Worm (Caenorhabditis elegans) whole organism, L4 larva: Measurements from ENCODE around the gene srv-31.

Source experiments
- F37D6.2 ChIP-seq: sonication (generic microtip); optimal IDR thresholded peaks from 2 replicates; lab custom pipeline; 2016; ENCODE audit warnings: mild to moderate bottlenecking, missing genetic modification characterization, missing compliant biosample characterization
- ZK546.5 ChIP-seq, 2 experiments: sonication (generic microtip); optimal IDR thresholded peaks; 2 replicates each; lab custom pipeline; 2017; ENCODE audit warnings: missing biosample characterization in 2 of 2, missing genetic modification characterization in 2 of 2
- ceh-44 ChIP-seq: fragments of 200-800 bp; sonication (Bioruptor generic); IDR thresholded peaks from 2 replicates; pipeline ENCODE4 v1.3.6; 2022; ENCODE audit warnings: missing genetic modification reagents, missing genetic modification characterization, missing compliant biosample characterization
- duxl-1 ChIP-seq: sonication (generic microtip); optimal IDR thresholded peaks from 2 replicates; lab custom pipeline; 2016; ENCODE audit warnings: mild to moderate bottlenecking, missing genetic modification characterization, moderate library complexity, missing compliant biosample characterization; ENCODE audit not compliant: poor library complexity
- egl-27 ChIP-seq: sonication (generic microtip); optimal IDR thresholded peaks from 3 replicates; lab custom pipeline; 2017; ENCODE audit warnings: missing biosample characterization, missing genetic modification reagents, missing genetic modification characterization
- jun-1 ChIP-seq: fragments of 150-350 bp; optimal IDR thresholded peaks from 2 replicates; lab custom pipeline; 2014; ENCODE audit warnings: missing biosample characterization, missing genetic modification reagents, missing genetic modification characterization
- pqm-1 ChIP-seq: sonication (generic microtip); optimal IDR thresholded peaks from 2 replicates; lab custom pipeline; 2017; ENCODE audit warnings: missing biosample characterization, missing genetic modification characterization
- zag-1 ChIP-seq: fragments of 150-350 bp; optimal IDR thresholded peaks from 2 replicates; lab custom pipeline; 2014; ENCODE audit warnings: missing biosample characterization, missing genetic modification characterization
- zfp-2 ChIP-seq: sonication (generic microtip); optimal IDR thresholded peaks from 2 replicates; lab custom pipeline; 2016; ENCODE audit warnings: mild to moderate bottlenecking, missing genetic modification characterization, missing compliant biosample characterization
- ztf-11 ChIP-seq: fragments of 150-350 bp; optimal IDR thresholded peaks from 2 replicates; lab custom pipeline; 2014; ENCODE audit warnings: missing biosample characterization, missing genetic modification characterization

DNA sequence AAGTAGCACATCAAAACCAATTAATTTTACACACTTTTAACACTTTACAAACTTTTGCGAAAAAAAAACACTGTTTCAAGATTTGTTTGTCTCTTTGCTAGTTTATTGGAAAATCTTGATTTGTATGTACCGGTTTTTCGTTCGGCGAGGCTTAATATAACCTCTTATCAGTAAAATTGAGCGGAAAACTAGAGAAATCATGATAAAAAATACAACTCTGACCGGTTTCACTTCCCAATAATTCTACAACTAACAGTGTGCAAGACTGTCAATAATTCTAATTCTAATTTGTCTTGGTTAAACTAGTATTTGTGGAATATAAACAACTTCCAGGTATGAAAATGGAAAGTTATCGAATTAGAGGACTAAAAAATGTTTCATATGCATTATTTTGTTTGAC, 49.9 kb downstream of the srv-31 start, which contains the start of gene C49A9.3:
- no peak for TF ChIP-seq egl-27 (tag; lab: Kevin White, UChicago)
- no peak for TF ChIP-seq F37D6.2 (tag; lab: Kevin White, UChicago)
- TF ChIP-seq jun-1 (tag; lab: Kevin White, UChicago) = no peak
- TF ChIP-seq duxl-1 (tag; lab: Kevin White, UChicago) = no peak
- no peak for TF ChIP-seq zag-1 (tag; lab: Kevin White, UChicago)
- no peak for TF ChIP-seq zfp-2 (tag; lab: Kevin White, UChicago)
- no peak for TF ChIP-seq ZK546.5 (tag; optimal IDR thresholded peaks at IDR 0.05; lab: Kevin White, UChicago)
- peak; percentile 55 for TF ChIP-seq pqm-1
- TF ChIP-seq ztf-11 (tag; lab: Kevin White, UChicago) = no peak
- no peak for TF ChIP-seq ceh-44
